Fruit fly (Drosophila melanogaster) S2 (cell line): Measurements from ENCODE around the gene CG9150.

ENCODE experiments used
- CG8478 ChIP-seq: fragments of >200 bp; optimal IDR thresholded peaks from 2 replicates; lab custom pipeline; 2018
- CTCF ChIP-seq, 2 experiments: fragments of >200 bp; optimal IDR thresholded peaks; 2 replicates each; lab custom pipeline; 2018

- TF ChIP-seq CTCF (optimal IDR thresholded peaks at IDR 0.05; lab: Kevin White, UChicago) (peak in 1 of 2 experiments; percentile 20), CG8478 (lab: Kevin White, UChicago) (no peak)
These were observed 17.8 kb downstream of the CG9150 start, which contains the start of gene CG9135 for dm6 chr2L:6050575-6050974.
